Fruit fly (Drosophila melanogaster): ENCODE measurements around the gene cact.

DNA sequence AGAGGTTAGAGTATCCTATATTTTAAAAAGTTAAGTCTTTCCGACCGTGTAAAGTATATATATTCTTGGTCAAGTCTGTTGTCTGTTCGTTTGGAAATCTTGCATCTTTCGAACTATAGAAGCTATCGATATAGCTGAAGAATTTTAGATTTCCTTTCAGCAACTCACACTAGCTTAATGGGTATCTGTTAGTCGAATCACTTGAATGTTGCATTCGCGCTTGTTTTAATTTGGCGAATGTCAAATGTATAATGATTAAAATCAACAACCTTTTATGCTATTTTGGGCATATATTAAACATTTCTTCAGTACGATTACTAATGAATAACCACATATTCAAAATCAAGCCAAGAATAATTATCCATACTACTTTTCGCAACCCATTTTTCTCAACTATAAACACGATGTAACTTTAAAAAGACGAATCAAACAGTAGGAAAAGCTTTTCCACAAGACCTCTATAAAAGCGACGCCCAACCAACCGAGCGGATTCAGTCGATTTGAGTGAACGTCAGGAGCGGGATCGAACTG lies 32.2 kb downstream of the cact start, which contains the start of gene Cyp303a1:
- TF ChIP-seq psq (optimal IDR thresholded peaks at IDR 0.05) (no peak), pan (optimal IDR thresholded peaks at IDR 0.05) (no peak)
